Worm (Caenorhabditis elegans) whole organism, L3 larva: Measurements from ENCODE around the gene T25B6.4.

Source experiments
- R02D3.7 ChIP-seq: fragments of 150-350 bp; optimal IDR thresholded peaks from 2 replicates; lab custom pipeline; 2014; ENCODE audit warnings: missing biosample characterization, missing genetic modification characterization
- ZK546.5 ChIP-seq: sonication (generic microtip); optimal IDR thresholded peaks from 2 replicates; lab custom pipeline; 2017; ENCODE audit warnings: missing biosample characterization, missing genetic modification characterization
- aly-2 ChIP-seq: fragments of 150-350 bp; optimal IDR thresholded peaks from 2 replicates; lab custom pipeline; 2014; ENCODE audit warnings: missing biosample characterization, missing genetic modification characterization
- ceh-16 ChIP-seq: sonication (generic microtip); optimal IDR thresholded peaks from 2 replicates; lab custom pipeline; 2017; ENCODE audit warnings: missing biosample characterization, missing genetic modification characterization
- ceh-28 ChIP-seq: fragments of 150-350 bp; optimal IDR thresholded peaks from 2 replicates; lab custom pipeline; 2014; ENCODE audit warnings: missing biosample characterization, missing genetic modification reagents, missing genetic modification characterization
- ceh-82 ChIP-seq: fragments of 150-350 bp; optimal IDR thresholded peaks from 2 replicates; lab custom pipeline; 2014; ENCODE audit warnings: missing biosample characterization, missing genetic modification characterization
- ceh-9 ChIP-seq: sonication (generic microtip); optimal IDR thresholded peaks from 2 replicates; lab custom pipeline; 2018; ENCODE audit warnings: missing biosample characterization, missing genetic modification characterization
- egl-27 ChIP-seq: sonication (generic microtip); optimal IDR thresholded peaks from 4 replicates; lab custom pipeline; 2017; ENCODE audit warnings: missing biosample characterization, missing genetic modification reagents, missing genetic modification characterization
- egl-5 ChIP-seq: fragments of 150-350 bp; optimal IDR thresholded peaks from 2 replicates; lab custom pipeline; 2017; ENCODE audit warnings: missing biosample characterization, missing genetic modification reagents, missing genetic modification characterization, inconsistent platforms
- elt-1 ChIP-seq: fragments of 150-350 bp; optimal IDR thresholded peaks from 2 replicates; lab custom pipeline; 2014; ENCODE audit warnings: missing biosample characterization, missing genetic modification characterization
- elt-2 ChIP-seq: sonication (generic microtip); optimal IDR thresholded peaks from 2 replicates; lab custom pipeline; 2016; ENCODE audit warnings: missing genetic modification reagents, mild to moderate bottlenecking, missing genetic modification characterization, missing compliant biosample characterization
- fkh-10 ChIP-seq: sonication (generic microtip); optimal IDR thresholded peaks from 2 replicates; lab custom pipeline; 2017; ENCODE audit warnings: missing biosample characterization, missing genetic modification reagents, missing genetic modification characterization
- fkh-2 ChIP-seq: fragments of 150-350 bp; optimal IDR thresholded peaks from 2 replicates; lab custom pipeline; 2014; ENCODE audit warnings: missing biosample characterization, missing genetic modification reagents, missing genetic modification characterization
- fos-1 ChIP-seq: fragments of 150-350 bp; optimal IDR thresholded peaks from 2 replicates; lab custom pipeline; 2014; ENCODE audit warnings: missing biosample characterization, missing genetic modification characterization
- hmg-11 ChIP-seq: sonication (generic microtip); optimal IDR thresholded peaks from 2 replicates; lab custom pipeline; 2016; ENCODE audit warnings: missing genetic modification characterization, missing compliant biosample characterization
- jun-1 ChIP-seq: fragments of 150-350 bp; optimal IDR thresholded peaks from 2 replicates; lab custom pipeline; 2014; ENCODE audit warnings: missing biosample characterization, missing genetic modification reagents, missing genetic modification characterization
- lin-39 ChIP-seq: fragments of 150-350 bp; optimal IDR thresholded peaks from 2 replicates; lab custom pipeline; 2018; ENCODE audit warnings: missing biosample characterization, missing genetic modification reagents, missing genetic modification characterization
- lsy-12 ChIP-seq: sonication (generic microtip); optimal IDR thresholded peaks from 2 replicates; lab custom pipeline; 2016; ENCODE audit warnings: mild to moderate bottlenecking, missing genetic modification characterization, missing compliant biosample characterization
- mdl-1 ChIP-seq: fragments of 150-350 bp; optimal IDR thresholded peaks from 2 replicates; lab custom pipeline; 2014; ENCODE audit warnings: missing biosample characterization, missing genetic modification characterization
- mml-1 ChIP-seq: fragments of 150-350 bp; sonication (generic microtip); optimal IDR thresholded peaks from 3 replicates; lab custom pipeline; 2014; ENCODE audit warnings: missing biosample characterization, missing genetic modification characterization
- nfya-1 ChIP-seq: sonication (generic microtip); optimal IDR thresholded peaks from 2 replicates; lab custom pipeline; 2017; ENCODE audit warnings: missing genetic modification characterization, mild to moderate bottlenecking, missing compliant biosample characterization, antibody characterized with exemption, moderate library complexity; ENCODE audit not compliant: insufficient read depth
- nhr-11 ChIP-seq: fragments of 150-350 bp; optimal IDR thresholded peaks from 2 replicates; lab custom pipeline; 2014; ENCODE audit warnings: missing biosample characterization, missing genetic modification characterization
- nhr-12 ChIP-seq: fragments of 150-350 bp; optimal IDR thresholded peaks from 2 replicates; lab custom pipeline; 2014; ENCODE audit warnings: missing biosample characterization, missing genetic modification characterization
- nhr-23 ChIP-seq: fragments of 150-350 bp; optimal IDR thresholded peaks from 2 replicates; lab custom pipeline; 2014; ENCODE audit warnings: missing biosample characterization, missing genetic modification reagents, missing genetic modification characterization
- nhr-237 ChIP-seq: fragments of 150-350 bp; optimal IDR thresholded peaks from 2 replicates; lab custom pipeline; 2014; ENCODE audit warnings: missing biosample characterization, missing genetic modification characterization
- nhr-25 ChIP-seq: sonication (generic microtip); optimal IDR thresholded peaks from 2 replicates; lab custom pipeline; 2017; ENCODE audit warnings: missing biosample characterization, missing genetic modification characterization
- nhr-67 ChIP-seq: fragments of 150-350 bp; optimal IDR thresholded peaks from 2 replicates; lab custom pipeline; 2014; ENCODE audit warnings: missing biosample characterization, missing genetic modification characterization
- nhr-76 ChIP-seq: fragments of 150-350 bp; sonication (generic microtip); optimal IDR thresholded peaks from 5 replicates; lab custom pipeline; 2014; ENCODE audit warnings: missing biosample characterization, missing genetic modification characterization
- pqm-1 ChIP-seq: fragments of 150-350 bp; optimal IDR thresholded peaks from 2 replicates; lab custom pipeline; 2017; ENCODE audit warnings: missing biosample characterization, missing genetic modification characterization, inconsistent platforms
- sea-2 ChIP-seq: fragments of 150-350 bp; sonication (generic microtip); optimal IDR thresholded peaks from 4 replicates; lab custom pipeline; 2014; ENCODE audit warnings: missing biosample characterization, missing genetic modification reagents, missing genetic modification characterization
- skn-1 ChIP-seq: fragments of 150-350 bp; optimal IDR thresholded peaks from 2 replicates; lab custom pipeline; 2014; ENCODE audit warnings: missing biosample characterization, missing genetic modification characterization
- snpc-4 ChIP-seq: fragments of 150-350 bp; optimal IDR thresholded peaks from 2 replicates; lab custom pipeline; 2014; ENCODE audit warnings: missing biosample characterization, missing genetic modification characterization
- tbx-2 ChIP-seq: sonication (generic microtip); optimal IDR thresholded peaks from 2 replicates; lab custom pipeline; 2016; ENCODE audit warnings: mild to moderate bottlenecking, missing genetic modification characterization, missing compliant biosample characterization
- unc-39 ChIP-seq: sonication (generic microtip); optimal IDR thresholded peaks from 4 replicates; lab custom pipeline; 2017; ENCODE audit warnings: missing biosample characterization, missing genetic modification characterization
- unc-62 ChIP-seq: fragments of 150-350 bp; sonication (generic microtip); optimal IDR thresholded peaks from 4 replicates; lab custom pipeline; 2014; ENCODE audit warnings: missing biosample characterization, missing genetic modification reagents, missing genetic modification characterization
- zag-1 ChIP-seq: fragments of 150-350 bp; optimal IDR thresholded peaks from 2 replicates; lab custom pipeline; 2014; ENCODE audit warnings: missing biosample characterization, missing genetic modification characterization
- ztf-11 ChIP-seq: fragments of 150-350 bp; optimal IDR thresholded peaks from 2 replicates; lab custom pipeline; 2014; ENCODE audit warnings: missing biosample characterization, missing genetic modification characterization
- ztf-4 ChIP-seq: fragments of 150-350 bp; optimal IDR thresholded peaks from 2 replicates; lab custom pipeline; 2014; ENCODE audit warnings: missing biosample characterization, missing genetic modification characterization

The T25B6.4 gene

ce11 chrX:8980676-8981075 lies 34.8 kb upstream of the T25B6.4 start, which contains the start of gene nmur-1:
Gene nmur-1, plus strand, starts transcription at chrX:8980976.
- TF ChIP-seq fos-1 (tag; lab: Kevin White, UChicago) (no peak), nhr-67 (no peak), nhr-23 (tag; lab: Kevin White, UChicago) (no peak), nhr-76 (no peak), elt-1 (tag; lab: Kevin White, UChicago) (no peak), nhr-237 (tag; lab: Kevin White, UChicago) (no peak), elt-2 (tag; lab: Kevin White, UChicago) (no peak), ztf-4 (no peak), mml-1 (tag; lab: Kevin White, UChicago) (no peak), unc-39 (tag; lab: Kevin White, UChicago) (no peak), nhr-12 (tag; lab: Kevin White, UChicago) (no peak), R02D3.7 (tag; lab: Kevin White, UChicago) (no peak), ZK546.5 (tag; lab: Kevin White, UChicago) (no peak), nfya-1 (tag; lab: Kevin White, UChicago) (no peak), nhr-11 (tag; lab: Kevin White, UChicago) (no peak), ceh-28 (tag; lab: Kevin White, UChicago) (no peak), zag-1 (tag; lab: Kevin White, UChicago) (no peak), aly-2 (no peak), nhr-25 (tag; lab: Kevin White, UChicago) (no peak), ceh-16 (no peak)

DNA sequence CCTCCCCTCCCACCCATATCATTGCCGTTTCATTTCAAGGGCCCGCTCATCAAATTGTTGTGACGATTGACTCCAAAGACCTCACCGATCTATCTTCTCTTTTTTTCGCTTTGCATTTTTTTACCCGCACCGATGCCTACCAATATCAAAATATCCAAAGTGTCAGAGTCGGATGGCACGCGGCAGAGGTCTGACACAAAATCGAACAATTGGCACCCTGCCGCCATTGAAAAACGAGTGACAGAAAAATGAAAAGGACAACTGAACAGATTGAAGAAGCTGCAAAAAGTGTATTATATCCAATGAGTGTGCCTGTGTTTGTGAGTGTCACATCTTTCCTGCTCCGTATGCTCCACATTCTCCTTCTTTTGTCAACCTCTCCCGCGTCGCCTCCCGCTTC lies 29.1 kb upstream of the T25B6.4 start:
- TF ChIP-seq unc-62 (GFP tag; lab: Kevin White, UChicago) (no peak), elt-2 (tag; lab: Kevin White, UChicago) (no peak), ceh-82 (tag; lab: Kevin White, UChicago) (no peak), ceh-9 (tag; lab: Kevin White, UChicago) (no peak), jun-1 (tag; lab: Kevin White, UChicago) (no peak), nfya-1 (tag; lab: Kevin White, UChicago) (peak; percentile 26)

ce11 chrX:8987828-8988227 lies 27.7 kb upstream of the T25B6.4 start, which contains the start of gene twk-18:
Gene twk-18, plus strand, starts transcription at chrX:8988128.
- TF ChIP-seq ztf-11 (tag; lab: Kevin White, UChicago), result no peak
- TF ChIP-seq nhr-25 (tag; lab: Kevin White, UChicago), result no peak
- TF ChIP-seq skn-1 (tag; lab: Kevin White, UChicago), result no peak
- no peak for TF ChIP-seq egl-27 (tag; lab: Kevin White, UChicago)
- TF ChIP-seq zag-1 (tag; lab: Kevin White, UChicago), result no peak
- TF ChIP-seq elt-1 (tag; lab: Kevin White, UChicago), result peak; percentile 55
- TF ChIP-seq nhr-76, result no peak
- no peak for TF ChIP-seq egl-5 (tag; lab: Kevin White, UChicago)
- TF ChIP-seq snpc-4 (tag; lab: Kevin White, UChicago), result no peak
- TF ChIP-seq, all 47 proteins: peak for 1

DNA sequence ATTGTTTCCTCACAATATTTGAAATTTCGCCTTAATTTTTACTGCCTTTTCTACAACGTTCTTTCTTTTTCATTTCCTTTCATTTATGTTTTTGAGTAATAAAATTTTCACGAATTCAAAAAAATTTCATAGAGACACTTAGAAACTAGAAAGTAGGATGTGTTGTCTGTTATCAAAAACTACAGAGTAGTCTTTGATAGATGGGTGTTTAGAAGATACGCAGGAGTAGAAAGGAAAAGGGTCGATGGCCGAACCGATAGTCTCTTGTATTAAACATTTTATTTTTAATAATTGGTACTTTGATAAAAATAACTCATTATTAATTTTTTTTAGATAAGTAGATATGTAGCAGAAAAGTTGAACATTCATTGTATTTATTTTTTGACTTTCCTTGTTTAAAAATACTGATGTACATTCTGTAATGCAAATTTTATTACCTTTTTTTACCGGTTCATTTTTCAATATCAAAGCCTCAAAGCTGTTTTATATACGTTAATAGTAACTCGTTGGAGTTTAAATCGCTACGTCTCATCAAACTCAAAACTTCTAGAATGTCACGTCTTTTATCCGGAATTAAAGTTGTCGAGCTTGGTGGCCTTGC lies 23.6 kb upstream of the T25B6.4 start, which contains the start of gene C24A3.4:
TSS of gene C24A3.4 (plus strand) at position 551 of the 601 bp plus-strand sequence.
- no peak for TF ChIP-seq ceh-16
- TF ChIP-seq hmg-11, result no peak
- TF ChIP-seq fkh-2, result no peak
- TF ChIP-seq elt-2 (tag; lab: Kevin White, UChicago), result no peak
- TF ChIP-seq pqm-1 (tag; lab: Kevin White, UChicago), result peak; percentile 25
- TF ChIP-seq elt-1 (tag; lab: Kevin White, UChicago), result no peak
- no peak for TF ChIP-seq mdl-1
- TF ChIP-seq nhr-12 (tag; lab: Kevin White, UChicago), result no peak
- no peak for TF ChIP-seq ztf-4

- TF ChIP-seq ceh-28 (tag; lab: Kevin White, UChicago), result peak; percentile 4
- no peak for TF ChIP-seq aly-2
- TF ChIP-seq snpc-4 (tag; lab: Kevin White, UChicago), result peak; percentile 40
- no peak for TF ChIP-seq nhr-76
- peak; percentile 61 for TF ChIP-seq lin-39 (tag; lab: Kevin White, UChicago)
- peak; percentile 90 for TF ChIP-seq hmg-11
- no peak for TF ChIP-seq sea-2 (GFP tag; lab: Kevin White, UChicago)
- peak; percentile 41 for TF ChIP-seq fkh-10 (GFP tag; lab: Kevin White, UChicago)
- TF ChIP-seq lsy-12 (tag; lab: Kevin White, UChicago), result peak; percentile 18
- TF ChIP-seq zag-1 (tag; lab: Kevin White, UChicago), result no peak
- peak; percentile 16 for TF ChIP-seq ceh-82 (tag; lab: Kevin White, UChicago)
- TF ChIP-seq tbx-2 (tag; lab: Kevin White, UChicago), result peak; percentile 34
- peak; percentile 71 for TF ChIP-seq nfya-1 (tag; lab: Kevin White, UChicago)
Measured at ce11 chrX:8995527-8995946, 20.0 kb upstream of the T25B6.4 start.
